Fruit fly (Drosophila melanogaster) whole organism: Measurements from ENCODE around the gene CG33325.

ENCODE experiments used
- CG8478 ChIP-seq: fragments of >200 bp; optimal IDR thresholded peaks from 2 replicates; lab custom pipeline; 2018; ENCODE audit warnings: inconsistent platforms
- Dll ChIP-seq: fragments of >200 bp; optimal IDR thresholded peaks from 2 replicates; lab custom pipeline; 2017
- EcR ChIP-seq, 2 experiments: fragments of >200 bp; optimal IDR thresholded peaks; 2 replicates each; lab custom pipeline; 2017; ENCODE audit warnings: missing biosample characterization in 2 of 2, missing genetic modification characterization in 2 of 2, missing genetic modification reagents in 2 of 2
- pan ChIP-seq: fragments of >200 bp; optimal IDR thresholded peaks from 2 replicates; lab custom pipeline; 2017
- psq ChIP-seq: fragments of >200 bp; optimal IDR thresholded peaks from 2 replicates; lab custom pipeline; 2017
- usp ChIP-seq: fragments of >200 bp; optimal IDR thresholded peaks from 2 replicates; lab custom pipeline; 2017; ENCODE audit warnings: missing biosample characterization, missing genetic modification characterization, mixed read lengths

DNA sequence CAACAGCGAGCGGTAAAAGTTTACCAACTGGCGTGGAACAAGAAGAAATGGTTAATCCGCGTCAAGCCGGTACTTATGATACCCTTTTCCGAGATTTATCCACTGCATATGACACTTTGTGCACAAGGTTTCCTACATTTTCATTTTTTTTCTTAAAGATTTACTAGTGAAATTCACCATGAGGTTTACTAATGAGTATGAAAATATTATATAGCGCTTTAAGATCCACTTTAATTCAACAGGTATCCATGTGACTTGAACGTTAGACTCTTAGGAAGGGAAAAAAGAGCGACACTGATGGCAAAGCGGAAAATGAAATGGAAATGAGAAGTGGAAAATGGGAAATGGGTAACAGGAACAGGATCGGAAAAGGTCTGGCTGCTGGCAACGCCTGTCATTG, 41.2 kb downstream of the CG33325 start:
- no peak for TF ChIP-seq pan
- no peak for TF ChIP-seq psq (lab: Kevin White, UChicago)
- TF ChIP-seq Dll (lab: Kevin White, UChicago) = no peak
- no peak for TF ChIP-seq CG8478 (lab: Kevin White, UChicago)
- no peak for TF ChIP-seq usp (GFP tag; lab: Kevin White, UChicago)
- no peak for TF ChIP-seq EcR (GFP tag; optimal IDR thresholded peaks at IDR 0.05; lab: Kevin White, UChicago)
